Fruit fly (Drosophila melanogaster) whole organism, embryonic: ENCODE data around the gene Fnta.

Experiments
- Adf1 ChIP-seq: fragments of 200-800 bp; sonication (Bioruptor generic); IDR thresholded peaks from 2 replicates; pipeline ENCODE4 v1.3.6; 2022; ENCODE audit warnings: missing biosample characterization, missing genetic modification characterization
- Atf6 ChIP-seq: fragments of 200-800 bp; sonication (Bioruptor generic); IDR thresholded peaks from 2 replicates; pipeline ENCODE4 v1.3.6; 2022; ENCODE audit warnings: missing biosample characterization, missing genetic modification characterization
- B-H1 ChIP-seq: fragments of 200-800 bp; sonication (Bioruptor generic); IDR thresholded peaks from 3 replicates; pipeline ENCODE4 v1.3.6; 2022; ENCODE audit warnings: missing biosample characterization, missing genetic modification characterization
- Bdp1 ChIP-seq: fragments of 200-800 bp; sonication (Bioruptor generic); optimal IDR thresholded peaks from 3 replicates; lab custom pipeline; 2016; ENCODE audit warnings: missing biosample characterization, missing genetic modification characterization
- Bteb2 ChIP-seq: fragments of 200-800 bp; sonication (Bioruptor generic); optimal IDR thresholded peaks from 2 replicates; lab custom pipeline; 2016; ENCODE audit warnings: missing biosample characterization, missing genetic modification characterization
- CG11093 ChIP-seq: fragments of 200-800 bp; sonication (Bioruptor generic); IDR thresholded peaks from 3 replicates; pipeline ENCODE4 v1.3.6; 2022; ENCODE audit warnings: missing biosample characterization, missing genetic modification characterization
- CG11504 ChIP-seq: fragments of 200-800 bp; sonication (Bioruptor generic); optimal IDR thresholded peaks from 3 replicates; lab custom pipeline; 2019; ENCODE audit warnings: missing biosample characterization, mild to moderate bottlenecking, missing genetic modification characterization, moderate library complexity
- CG12236 ChIP-seq: fragments of 200-800 bp; sonication (Bioruptor generic); optimal IDR thresholded peaks from 2 replicates; lab custom pipeline; 2016; ENCODE audit warnings: missing biosample characterization, missing genetic modification characterization
- CG1233 ChIP-seq: fragments of 200-800 bp; sonication (Bioruptor generic); optimal IDR thresholded peaks from 4 replicates; lab custom pipeline; 2018; ENCODE audit warnings: missing biosample characterization, mild to moderate bottlenecking, missing genetic modification characterization
- CG12659 ChIP-seq: fragments of 200-800 bp; sonication (Bioruptor generic); optimal IDR thresholded peaks from 3 replicates; lab custom pipeline; 2017; ENCODE audit warnings: mild to moderate bottlenecking, missing biosample characterization, missing genetic modification reagents, missing genetic modification characterization
- CG14441 ChIP-seq: fragments of 200-800 bp; sonication (Bioruptor generic); IDR thresholded peaks from 2 replicates; pipeline ENCODE4 v1.3.6; 2022; ENCODE audit warnings: missing biosample characterization, missing genetic modification characterization
- CG15269 ChIP-seq: fragments of 200-800 bp; sonication (Bioruptor generic); optimal IDR thresholded peaks from 2 replicates; lab custom pipeline; 2018; ENCODE audit warnings: missing biosample characterization, mild to moderate bottlenecking, missing genetic modification characterization, moderate library complexity
- CG17912 ChIP-seq: fragments of 200-800 bp; sonication (Bioruptor generic); optimal IDR thresholded peaks from 2 replicates; lab custom pipeline; 2018; ENCODE audit warnings: missing biosample characterization, mild to moderate bottlenecking, missing genetic modification characterization
- CG18599 ChIP-seq: fragments of 200-800 bp; sonication (Bioruptor generic); optimal IDR thresholded peaks from 3 replicates; lab custom pipeline; 2017; ENCODE audit warnings: missing biosample characterization, missing genetic modification characterization, mild to moderate bottlenecking, moderate library complexity, missing genetic modification reagents
- CG18764 ChIP-seq: fragments of 200-800 bp; sonication (Bioruptor generic); optimal IDR thresholded peaks from 3 replicates; lab custom pipeline; 2016; ENCODE audit warnings: missing biosample characterization, missing genetic modification characterization
- CG30020 ChIP-seq: fragments of 200-800 bp; optimal IDR thresholded peaks from 2 replicates; lab custom pipeline; 2019; ENCODE audit warnings: missing biosample characterization, mild to moderate bottlenecking, missing genetic modification characterization, moderate library complexity
- CG34224 ChIP-seq: fragments of 200-800 bp; sonication (Bioruptor generic); IDR thresholded peaks from 3 replicates; pipeline ENCODE4 v1.3.6; 2022; ENCODE audit warnings: missing biosample characterization, missing genetic modification characterization; ENCODE audit not compliant: partially characterized antibody
- CG4707 ChIP-seq: fragments of 200-800 bp; sonication (Bioruptor generic); optimal IDR thresholded peaks from 2 replicates; lab custom pipeline; 2018; ENCODE audit warnings: missing biosample characterization, mild to moderate bottlenecking, missing genetic modification characterization, moderate library complexity
- CG5245 ChIP-seq: fragments of 200-800 bp; sonication (Bioruptor generic); optimal IDR thresholded peaks from 3 replicates; lab custom pipeline; 2016; ENCODE audit warnings: missing biosample characterization, missing genetic modification characterization
- CG6175 ChIP-seq: fragments of 200-800 bp; sonication (Bioruptor generic); IDR thresholded peaks from 3 replicates; pipeline ENCODE4 v1.3.6; 2022; ENCODE audit warnings: missing biosample characterization, missing genetic modification characterization
- CG6791 ChIP-seq: fragments of 200-800 bp; sonication (Bioruptor generic); IDR thresholded peaks from 3 replicates; pipeline ENCODE4 v1.3.6; 2022; ENCODE audit warnings: missing biosample characterization, missing genetic modification characterization; ENCODE audit not compliant: partially characterized antibody
- CG8089 ChIP-seq: fragments of 200-800 bp; sonication (Bioruptor generic); optimal IDR thresholded peaks from 3 replicates; lab custom pipeline; 2016; ENCODE audit warnings: missing biosample characterization, missing genetic modification characterization
- CG8281 ChIP-seq: fragments of 200-800 bp; sonication (Bioruptor generic); optimal IDR thresholded peaks from 2 replicates; lab custom pipeline; 2018; ENCODE audit warnings: missing biosample characterization, mild to moderate bottlenecking, missing genetic modification characterization, moderate library complexity
- CG8944 ChIP-seq: fragments of 200-800 bp; sonication (Bioruptor generic); optimal IDR thresholded peaks from 3 replicates; lab custom pipeline; 2016; ENCODE audit warnings: missing biosample characterization, missing genetic modification characterization
- CG9932 ChIP-seq: fragments of 200-800 bp; sonication (Bioruptor generic); IDR thresholded peaks from 2 replicates; pipeline ENCODE4 v1.3.6; 2022; ENCODE audit warnings: missing biosample characterization, missing genetic modification characterization
- Camta ChIP-seq: fragments of 200-800 bp; sonication (Bioruptor generic); optimal IDR thresholded peaks from 2 replicates; lab custom pipeline; 2016; ENCODE audit warnings: missing biosample characterization, missing genetic modification characterization
- Dbx ChIP-seq: fragments of 200-800 bp; sonication (Bioruptor generic); IDR thresholded peaks from 3 replicates; pipeline ENCODE4 v1.3.6; 2022; ENCODE audit warnings: missing biosample characterization, missing genetic modification characterization
- Doc2 ChIP-seq: fragments of 200-800 bp; sonication (Bioruptor generic); IDR thresholded peaks from 2 replicates; pipeline ENCODE4 v1.3.6; 2022; ENCODE audit warnings: missing biosample characterization, missing genetic modification characterization
- Dp ChIP-seq: fragments of 200-800 bp; sonication (Bioruptor generic); optimal IDR thresholded peaks from 2 replicates; lab custom pipeline; 2018; ENCODE audit warnings: missing biosample characterization, mild to moderate bottlenecking, missing genetic modification characterization, moderate library complexity
- Fer1 ChIP-seq: fragments of 200-800 bp; sonication (Bioruptor generic); optimal IDR thresholded peaks from 2 replicates; lab custom pipeline; 2017; ENCODE audit warnings: missing biosample characterization, mild to moderate bottlenecking, missing genetic modification characterization
- Nf-YA ChIP-seq: fragments of 200-800 bp; sonication (Bioruptor generic); IDR thresholded peaks from 2 replicates; pipeline ENCODE4 v1.3.6; 2022; ENCODE audit warnings: missing biosample characterization, missing genetic modification characterization
- Optix ChIP-seq: fragments of 200-800 bp; sonication (Bioruptor generic); IDR thresholded peaks from 3 replicates; pipeline ENCODE4 v1.3.6; 2022; ENCODE audit warnings: missing biosample characterization, missing genetic modification characterization
- Pdp1 ChIP-seq, 2 experiments: fragments of 200-800 bp; sonication (Bioruptor generic); optimal IDR thresholded peaks; 3 replicates each; lab custom pipeline; 2016; ENCODE audit warnings: missing biosample characterization in 2 of 2, missing genetic modification characterization in 2 of 2, mild to moderate bottlenecking in 1 of 2, moderate library complexity in 1 of 2
- ac ChIP-seq: fragments of 200-800 bp; sonication (Bioruptor generic); optimal IDR thresholded peaks from 3 replicates; lab custom pipeline; 2017; ENCODE audit warnings: missing biosample characterization, mild to moderate bottlenecking, missing genetic modification characterization
- aop ChIP-seq: fragments of 200-800 bp; sonication (Bioruptor generic); IDR thresholded peaks from 2 replicates; pipeline ENCODE4 v1.3.6; 2022; ENCODE audit warnings: missing biosample characterization, missing genetic modification characterization
- ash1 ChIP-seq: fragments of 200-800 bp; sonication (Bioruptor generic); optimal IDR thresholded peaks from 2 replicates; lab custom pipeline; 2018; ENCODE audit warnings: missing biosample characterization, mild to moderate bottlenecking, missing genetic modification characterization
- bigmax ChIP-seq: fragments of 200-800 bp; sonication (Bioruptor generic); optimal IDR thresholded peaks from 2 replicates; lab custom pipeline; 2018; ENCODE audit warnings: missing biosample characterization, mild to moderate bottlenecking, missing genetic modification characterization
- croc ChIP-seq: fragments of 200-800 bp; sonication (Bioruptor generic); conservative IDR thresholded peaks from 3 replicates; pipeline ENCODE4 v1.3.6; 2022; ENCODE audit warnings: missing biosample characterization, missing genetic modification characterization
- crol ChIP-seq: fragments of 200-800 bp; sonication (Bioruptor generic); IDR thresholded peaks from 2 replicates; pipeline ENCODE4 v1.3.6; 2022; ENCODE audit warnings: missing biosample characterization, missing genetic modification characterization
- dysf ChIP-seq: fragments of 200-800 bp; sonication (Bioruptor generic); IDR thresholded peaks from 3 replicates; pipeline ENCODE4 v1.3.6; 2022; ENCODE audit warnings: missing biosample characterization, missing genetic modification characterization
- gro ChIP-seq: fragments of 200-800 bp; sonication (Bioruptor generic); optimal IDR thresholded peaks from 2 replicates; lab custom pipeline; 2016; ENCODE audit warnings: missing biosample characterization, missing genetic modification characterization
- lmd ChIP-seq: fragments of 200-800 bp; sonication (Bioruptor generic); IDR thresholded peaks from 2 replicates; pipeline ENCODE4 v1.3.6; 2022; ENCODE audit warnings: missing biosample characterization, missing genetic modification characterization
- maf-S ChIP-seq: fragments of 200-800 bp; sonication (Bioruptor generic); optimal IDR thresholded peaks from 2 replicates; lab custom pipeline; 2016; ENCODE audit warnings: missing biosample characterization, missing genetic modification characterization
- p53 ChIP-seq: fragments of 200-800 bp; sonication (Bioruptor generic); optimal IDR thresholded peaks from 2 replicates; lab custom pipeline; 2016; ENCODE audit warnings: missing biosample characterization, missing genetic modification characterization
- peb ChIP-seq: fragments of 200-800 bp; sonication (Bioruptor generic); IDR thresholded peaks from 2 replicates; pipeline ENCODE4 v1.3.6; 2022; ENCODE audit warnings: missing biosample characterization, missing genetic modification characterization
- phol ChIP-seq: fragments of 200-800 bp; sonication (Bioruptor generic); optimal IDR thresholded peaks from 3 replicates; lab custom pipeline; 2018; ENCODE audit warnings: missing biosample characterization, mild to moderate bottlenecking, missing genetic modification characterization, moderate library complexity
- sisA ChIP-seq: fragments of 200-800 bp; sonication (Bioruptor generic); IDR thresholded peaks from 2 replicates; pipeline ENCODE4 v1.3.6; 2022; ENCODE audit warnings: missing biosample characterization, missing genetic modification characterization
- slbo ChIP-seq: fragments of 200-800 bp; sonication (Bioruptor generic); IDR thresholded peaks from 2 replicates; pipeline ENCODE4 v1.3.6; 2022; ENCODE audit warnings: missing biosample characterization, missing genetic modification characterization
- trh ChIP-seq: fragments of 200-800 bp; sonication (Bioruptor generic); optimal IDR thresholded peaks from 2 replicates; lab custom pipeline; 2016; ENCODE audit warnings: missing biosample characterization, missing genetic modification characterization
- tx ChIP-seq: fragments of 200-800 bp; sonication (Bioruptor generic); optimal IDR thresholded peaks from 2 replicates; lab custom pipeline; 2016; ENCODE audit warnings: missing biosample characterization, missing genetic modification characterization
- zfh1 ChIP-seq: fragments of 200-800 bp; sonication (Bioruptor generic); IDR thresholded peaks from 3 replicates; pipeline ENCODE4 v1.3.6; 2022; ENCODE audit warnings: missing biosample characterization, missing genetic modification characterization

Gene Fnta

dm6 chr2L:4837772-4838397, 7.4 kb upstream of the Fnta start, which contains the start of the genes tank and CG12194 (continued):
- TF ChIP-seq ash1 (GFP tag; lab: Kevin White, UChicago) (peak; percentile 94), CG14441 (GFP tag; lab: Robert Waterston, UW) (peak; percentile 99), Camta (GFP tag; lab: Kevin White, UChicago) (peak; percentile 99), Fer1 (GFP tag; lab: Kevin White, UChicago) (peak; percentile 98), Bdp1 (peak; percentile 95), CG1233 (GFP tag; lab: Kevin White, UChicago) (peak; percentile 99), CG5245 (GFP tag; lab: Kevin White, UChicago) (peak; percentile 99), Atf6 (GFP tag; lab: Robert Waterston, UW) (peak; percentile 99), CG12659 (GFP tag; lab: Kevin White, UChicago) (peak; percentile 99), Dbx (GFP tag; lab: Robert Waterston, UW) (peak; percentile 98), B-H1 (GFP tag; lab: Robert Waterston, UW) (peak; percentile 99), CG4707 (GFP tag; lab: Kevin White, UChicago) (peak; percentile 96), CG9932 (GFP tag; lab: Robert Waterston, UW) (peak; percentile 99), aop (GFP tag; lab: Robert Waterston, UW) (peak; percentile 95), CG6175 (peak; percentile 98), crol (GFP tag; lab: Robert Waterston, UW) (peak; percentile 87), CG8089 (GFP tag; lab: Kevin White, UChicago) (peak; percentile 99), slbo (GFP tag; lab: Robert Waterston, UW) (peak; percentile 99), CG17912 (GFP tag; lab: Kevin White, UChicago) (peak; percentile 90), CG15269 (tag; lab: Kevin White, UChicago) (peak; percentile 98), croc (GFP tag; lab: Robert Waterston, UW) (peak; percentile 99), gro (peak; percentile 98), phol (tag; lab: Kevin White, UChicago) (peak; percentile 98), Doc2 (GFP tag; lab: Robert Waterston, UW) (peak; percentile 98), Adf1 (peak; percentile 86), maf-S (GFP tag; lab: Kevin White, UChicago) (peak; percentile 99), CG11504 (tag; lab: Kevin White, UChicago) (peak; percentile 97), ac (GFP tag; lab: Kevin White, UChicago) (peak; percentile 95), trh (GFP tag; lab: Kevin White, UChicago) (peak; percentile 98), Optix (GFP tag; lab: Robert Waterston, UW) (peak; percentile 100), p53 (GFP tag; lab: Kevin White, UChicago) (peak; percentile 97), Nf-YA (GFP tag; lab: Robert Waterston, UW) (peak; percentile 99), Pdp1 (GFP tag; optimal IDR thresholded peaks at IDR 0.05; lab: Kevin White, UChicago) (peak; percentile 98 to 99), bigmax (peak; percentile 82), CG18599 (peak; percentile 98), Dp (GFP tag; lab: Kevin White, UChicago) (peak; percentile 42), dysf (peak; percentile 99), tx (GFP tag; lab: Kevin White, UChicago) (peak; percentile 99), sisA (GFP tag; lab: Robert Waterston, UW) (peak; percentile 100), Bteb2 (peak; percentile 99), lmd (peak; percentile 100), CG8944 (peak; percentile 99), zfh1 (peak; percentile 100), CG11093 (peak; percentile 99), peb (peak; percentile 99), CG6791 (GFP tag; lab: Robert Waterston, UW) (peak; percentile 73), CG34224 (peak; percentile 70), CG8281 (tag; lab: Kevin White, UChicago) (peak; percentile 90), CG18764 (GFP tag; lab: Kevin White, UChicago) (peak; percentile 98), CG12236 (GFP tag; lab: Kevin White, UChicago) (peak; percentile 99), CG30020 (peak; percentile 68)
